Fruit fly (Drosophila melanogaster) S2 (cell line): Measurements from ENCODE around the gene CG8149.

ENCODE experiments used
- CG8478 ChIP-seq: fragments of >200 bp; optimal IDR thresholded peaks from 2 replicates; lab custom pipeline; 2018
- CTCF ChIP-seq, 2 experiments: fragments of >200 bp; optimal IDR thresholded peaks; 2 replicates each; lab custom pipeline; 2018

dm6 chr3R:9487561-9487960 lies 16.9 kb upstream of the CG8149 start:
- TF ChIP-seq CG8478 (lab: Kevin White, UChicago), result no peak
- no peak for TF ChIP-seq CTCF (optimal IDR thresholded peaks at IDR 0.05; lab: Kevin White, UChicago)
